Worm (Caenorhabditis elegans): ENCODE results near the gene glb-10.

glb-10 gene

ce11 chrII:6273916-6274315 lies 35.2 kb downstream of the glb-10 start, which contains the start of gene bpl-1:
TSS of gene bpl-1 (plus strand) at chrII:6274216.
- TF ChIP-seq lin-1 (GFP tag; IDR thresholded peaks at IDR 0.05) (no peak), dmd-9 (GFP tag; IDR thresholded peaks at IDR 0.05) (no peak), lsy-2 (tag; optimal IDR thresholded peaks at IDR 0.05) (peak in 1 of 2 experiments; percentile 27)

ce11 chrII:6269805-6270414 lies 39.2 kb downstream of the glb-10 start, which contains the start of gene F13H8.2:
TSS of gene F13H8.2 (plus strand) at chrII:6270364.
- TF ChIP-seq dmd-8 (GFP tag; IDR thresholded peaks at IDR 0.05) (0 out of 2 replicates have a peak, but pooled peaks have one; percentile 30), ceh-32 (tag; optimal IDR thresholded peaks at IDR 0.05; ENCODE audit: poor library complexity) (no peak), fos-1 (tag; optimal IDR thresholded peaks at IDR 0.05) (no peak), nhr-102 (tag; optimal IDR thresholded peaks at IDR 0.05) (no peak), mdt-29 (GFP tag; IDR thresholded peaks at IDR 0.05) (no peak), Y5F2A.4 (GFP tag; optimal IDR thresholded peaks at IDR 0.05) (no peak), dve-1 (tag; optimal IDR thresholded peaks at IDR 0.05; ENCODE audit: insufficient read depth) (peak; percentile 40), pha-4 (GFP tag; IDR thresholded peaks at IDR 0.05) (no peak), pha-4 (tag; optimal IDR thresholded peaks at IDR 0.05) (no peak), nhr-237 (tag; optimal IDR thresholded peaks at IDR 0.05) (no peak), nhr-41 (GFP tag; IDR thresholded peaks at IDR 0.05) (no peak), arid-1 (GFP tag; conservative IDR thresholded peaks at IDR 0.05) (peak; percentile 93), mdl-1 (tag; optimal IDR thresholded peaks at IDR 0.05) (peak in 1 of 2 experiments; percentile 52), zfp-2 (tag; optimal IDR thresholded peaks at IDR 0.05) (no peak), lim-7 (GFP tag; IDR thresholded peaks at IDR 0.05) (no peak), ztf-11 (tag; optimal IDR thresholded peaks at IDR 0.05) (no peak), hlh-11 (tag; optimal IDR thresholded peaks at IDR 0.05) (peak; percentile 67), aly-2 (tag; optimal IDR thresholded peaks at IDR 0.05) (no peak), D1046.2 (GFP tag; IDR thresholded peaks at IDR 0.05) (no peak), saeg-2 (GFP tag; IDR thresholded peaks at IDR 0.05) (no peak), lsy-2 (tag; optimal IDR thresholded peaks at IDR 0.05) (peak; percentile 26 to 80), attf-4 (tag; optimal IDR thresholded peaks at IDR 0.05) (no peak), Y48G9A.11 (GFP tag; IDR thresholded peaks at IDR 0.05) (peak; percentile 70), dmd-6 (GFP tag; IDR thresholded peaks at IDR 0.05) (peak; percentile 78), nhr-42 (GFP tag; IDR thresholded peaks at IDR 0.05) (peak; percentile 67; the same call in 1 of the 2 replicates), spr-3 (GFP tag; optimal IDR thresholded peaks at IDR 0.05) (no peak), hlh-30 (tag; optimal IDR thresholded peaks at IDR 0.05; ENCODE audit: insufficient read depth) (peak; percentile 68), T26A8.4 (GFP tag; IDR thresholded peaks at IDR 0.05) (peak; percentile 76), snpc-4 (tag; optimal IDR thresholded peaks at IDR 0.05) (no peak), ceh-20 (GFP tag; IDR thresholded peaks at IDR 0.05) (peak; percentile 77), sdz-12 (GFP tag; optimal IDR thresholded peaks at IDR 0.05) (no peak), lir-3 (tag; optimal IDR thresholded peaks at IDR 0.05) (no peak), tag-97 (GFP tag; IDR thresholded peaks at IDR 0.05) (no peak), mxl-3 (GFP tag; optimal IDR thresholded peaks at IDR 0.05) (peak; percentile 20), daf-12 (tag; optimal IDR thresholded peaks at IDR 0.05) (no peak), dmd-9 (GFP tag; IDR thresholded peaks at IDR 0.05) (peak; percentile 71), nhr-25 (tag; optimal IDR thresholded peaks at IDR 0.05; ENCODE audit: borderline replicate concordance, insufficient read depth) (no peak), hmg-1.1 (GFP tag; IDR thresholded peaks at IDR 0.05) (peak; percentile 90), madf-5 (GFP tag; IDR thresholded peaks at IDR 0.05) (no peak), egl-43 (GFP tag; IDR thresholded peaks at IDR 0.05) (peak; percentile 78), zip-2 (tag; optimal IDR thresholded peaks at IDR 0.05) (no peak), aha-1 (tag) (no peak), unc-130 (GFP tag; optimal IDR thresholded peaks at IDR 0.05) (peak; percentile 69), ZK546.5 (tag; optimal IDR thresholded peaks at IDR 0.05) (no peak), daf-8 (GFP tag; IDR thresholded peaks at IDR 0.05) (no peak), Y105C5A.15 (GFP tag; IDR thresholded peaks at IDR 0.05) (no peak), mes-2 (tag; optimal IDR thresholded peaks at IDR 0.05; ENCODE audit: poor library complexity, severe bottlenecking) (peak; percentile 92)
